ENCODE assay signal across 1 worm cellular context in the genomic region with DNA sequence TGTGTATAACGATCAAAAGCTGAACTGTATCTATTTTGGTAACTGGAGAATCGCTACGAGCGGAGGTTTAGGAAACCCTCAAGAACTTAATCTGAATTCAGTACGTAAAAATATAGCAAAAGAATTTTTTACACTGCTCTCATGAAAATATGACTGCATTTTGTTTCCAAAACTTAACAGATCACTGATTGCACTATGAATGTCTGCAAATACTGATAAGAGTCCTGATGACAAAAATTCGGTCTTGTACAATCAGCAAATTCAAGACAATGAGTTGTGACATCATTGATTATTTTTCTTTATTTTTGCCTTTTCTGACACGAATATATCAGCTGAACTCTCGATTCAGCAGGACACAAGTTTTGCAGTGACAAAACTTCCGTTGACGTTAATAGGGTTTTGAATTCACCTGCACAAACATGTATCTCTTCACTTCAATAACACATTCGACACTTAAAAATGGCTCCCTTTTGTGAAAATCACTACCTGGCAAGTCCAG.
TF ChIP-seq lines count a peak whose summit lies in the region.

A gene (plus strand): TSS at position 449 of the 499 bp plus-strand sequence.

TF ChIP-seq in whole organism, L4 larva, 104 proteins besides CTCF, POLR2A, EP300 and RAD21 (continued from another document):
- TF ChIP-seq pqm-1 (tag; optimal IDR thresholded peaks at IDR 0.05; lab: Kevin White, UChicago), result peak; percentile 58
- no peak for TF ChIP-seq lsy-2 (tag; optimal IDR thresholded peaks at IDR 0.05; lab: Kevin White, UChicago)
